Fruit fly (Drosophila melanogaster) whole organism, wandering third instar larva: ENCODE results near the gene RhoGAP68F.

Source experiments
- Hr78 ChIP-seq: fragments of >200 bp; optimal IDR thresholded peaks from 2 replicates; lab custom pipeline; 2017; ENCODE audit warnings: missing biosample characterization, missing genetic modification characterization
- Hr83 ChIP-seq: fragments of 200-300 bp; sonication (Bioruptor generic); optimal IDR thresholded peaks from 2 replicates; lab custom pipeline; 2016; ENCODE audit warnings: missing biosample characterization, mild to moderate bottlenecking, missing genetic modification characterization, moderate library complexity; ENCODE audit not compliant: poor library complexity, severe bottlenecking
- OdsH ChIP-seq: fragments of 200-800 bp; sonication (Bioruptor generic); optimal IDR thresholded peaks from 2 replicates; lab custom pipeline; 2016; ENCODE audit warnings: missing biosample characterization, mild to moderate bottlenecking, missing genetic modification characterization
- Vsx2 ChIP-seq: fragments of 200-300, 225-300 bp; sonication (Bioruptor generic); optimal IDR thresholded peaks from 2 replicates; lab custom pipeline; 2018; ENCODE audit warnings: missing biosample characterization, missing genetic modification characterization; ENCODE audit not compliant: partially characterized antibody
- ey ChIP-seq: fragments of 200-800 bp; sonication (Bioruptor generic); optimal IDR thresholded peaks from 2 replicates; lab custom pipeline; 2016; ENCODE audit warnings: missing biosample characterization, missing genetic modification characterization
- fru ChIP-seq: fragments of 200-800 bp; sonication (Bioruptor generic); optimal IDR thresholded peaks from 3 replicates; lab custom pipeline; 2016; ENCODE audit warnings: missing biosample characterization, mild to moderate bottlenecking, missing genetic modification characterization
- sv ChIP-seq: fragments of 200-800 bp; sonication (Bioruptor generic); optimal IDR thresholded peaks from 3 replicates; lab custom pipeline; 2016; ENCODE audit warnings: missing biosample characterization, missing genetic modification characterization

- TF ChIP-seq Vsx2 (GFP tag; lab: Kevin White, UChicago): no peak
- peak; percentile 4 for TF ChIP-seq fru (GFP tag; lab: Kevin White, UChicago)
- no peak for TF ChIP-seq sv (GFP tag; lab: Kevin White, UChicago)
- no peak for TF ChIP-seq Hr83 (GFP tag; lab: Kevin White, UChicago)
- peak; percentile 9 for TF ChIP-seq OdsH
- TF ChIP-seq Hr78: no peak
- TF ChIP-seq ey: peak; percentile 16
These were observed 48.3 kb upstream of the RhoGAP68F start for dm6 chr3L:12090184-12090897.
